Comparison of ENCODE assay signal across 1 fruit fly cellular context in the genomic region with DNA sequence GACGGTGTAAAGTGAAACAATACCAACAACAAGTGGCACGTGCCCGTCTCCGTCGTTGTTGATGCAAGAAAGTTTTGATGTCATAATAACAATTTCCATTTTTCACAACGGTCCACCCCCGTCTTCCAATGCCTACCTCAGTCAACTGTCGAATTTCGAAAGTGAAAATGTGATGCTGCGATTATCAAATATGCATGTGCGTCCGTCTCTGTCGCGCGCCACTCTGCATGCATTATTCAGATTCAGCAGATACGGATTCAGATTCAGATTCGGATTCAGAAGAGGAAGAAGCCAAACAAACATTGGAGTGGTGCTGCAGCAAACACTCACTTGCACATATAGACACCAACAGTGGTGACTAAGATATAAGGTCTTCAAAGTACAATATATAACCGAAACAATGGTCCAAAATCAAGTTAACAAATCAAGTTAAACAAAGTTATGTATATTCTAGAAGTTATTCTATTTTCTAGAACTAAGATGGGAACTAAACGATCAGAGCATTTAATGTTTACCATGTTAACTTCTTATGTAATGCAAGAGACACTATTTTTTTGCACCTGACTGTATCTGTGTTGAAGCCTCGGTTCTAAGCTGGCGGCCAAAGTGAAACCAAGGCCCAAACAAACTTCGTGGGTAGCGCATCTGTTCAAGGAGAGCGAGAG.
TF ChIP-seq lines count a peak whose summit lies in the region.

No protein-coding gene starts in this region.

TF ChIP-seq in whole organism, embryonic, 481 proteins besides CTCF, POLR2A, EP300 and RAD21 (continued from another document):
- TF ChIP-seq CG13123 (GFP tag; optimal IDR thresholded peaks at IDR 0.05; lab: Kevin White, UChicago) (no peak), eyg (GFP tag; optimal IDR thresholded peaks at IDR 0.05; lab: Kevin White, UChicago) (no peak)
TF ChIP-seq in whole organism, embryonic: peak in this region for 91.
